Fruit fly (Drosophila melanogaster) whole organism: Measurements from ENCODE around the gene Ns3.

Source experiments
- CG8478 ChIP-seq: fragments of >200 bp; optimal IDR thresholded peaks from 2 replicates; lab custom pipeline; 2018; ENCODE audit warnings: inconsistent platforms
- Dll ChIP-seq: fragments of >200 bp; optimal IDR thresholded peaks from 2 replicates; lab custom pipeline; 2017
- pan ChIP-seq: fragments of >200 bp; optimal IDR thresholded peaks from 2 replicates; lab custom pipeline; 2017
- psq ChIP-seq: fragments of >200 bp; optimal IDR thresholded peaks from 2 replicates; lab custom pipeline; 2017
- usp ChIP-seq: fragments of >200 bp; optimal IDR thresholded peaks from 2 replicates; lab custom pipeline; 2017; ENCODE audit warnings: missing biosample characterization, missing genetic modification characterization, mixed read lengths

dm6 chrX:1482840-1483518, 19.0 kb upstream of the Ns3 start, which contains the start of the genes sta and inc:
- TF ChIP-seq psq (no peak), Dll (lab: Kevin White, UChicago) (no peak), pan (lab: Kevin White, UChicago) (no peak), CG8478 (no peak), usp (GFP tag; lab: Kevin White, UChicago) (no peak)
